Fruit fly (Drosophila melanogaster) whole organism, embryonic: Measurements from ENCODE around the gene Tim9b.

Experiments used
- Abd-B ChIP-seq: fragments of 200-800 bp; sonication (Bioruptor generic); optimal IDR thresholded peaks from 2 replicates; lab custom pipeline; 2018; ENCODE audit warnings: missing biosample characterization, mild to moderate bottlenecking, missing genetic modification characterization, moderate library complexity
- Adf1 ChIP-seq: fragments of 200-800 bp; sonication (Bioruptor generic); IDR thresholded peaks from 2 replicates; pipeline ENCODE4 v1.3.6; 2022; ENCODE audit warnings: missing biosample characterization, missing genetic modification characterization
- Asciz ChIP-seq: fragments of 200-800 bp; sonication (Bioruptor generic); optimal IDR thresholded peaks from 2 replicates; lab custom pipeline; 2017; ENCODE audit warnings: missing biosample characterization, mild to moderate bottlenecking, missing genetic modification characterization, missing genetic modification reagents
- BtbVII ChIP-seq: fragments of 200-800 bp; sonication (Bioruptor generic); optimal IDR thresholded peaks from 3 replicates; lab custom pipeline; 2017; ENCODE audit warnings: missing biosample characterization, mild to moderate bottlenecking, missing genetic modification characterization
- C15 ChIP-seq: fragments of 200-800 bp; sonication (Bioruptor generic); IDR thresholded peaks from 3 replicates; pipeline ENCODE4 v1.3.6; 2022; ENCODE audit warnings: missing biosample characterization, missing genetic modification characterization
- CG10543 ChIP-seq: fragments of 200-800 bp; sonication (Bioruptor generic); optimal IDR thresholded peaks from 3 replicates; lab custom pipeline; 2017; ENCODE audit warnings: missing biosample characterization, mild to moderate bottlenecking, missing genetic modification characterization, moderate library complexity
- CG12769 ChIP-seq: fragments of 200-800 bp; sonication (Bioruptor generic); optimal IDR thresholded peaks from 2 replicates; lab custom pipeline; 2019; ENCODE audit warnings: missing biosample characterization, mild to moderate bottlenecking, missing genetic modification characterization, moderate library complexity
- CG15514 ChIP-seq: fragments of 200-800 bp; sonication (Bioruptor generic); optimal IDR thresholded peaks from 3 replicates; lab custom pipeline; 2017; ENCODE audit warnings: missing biosample characterization, missing genetic modification characterization, mild to moderate bottlenecking, moderate library complexity, missing genetic modification reagents
- CG15601 ChIP-seq: fragments of 200-800 bp; sonication (Bioruptor generic); optimal IDR thresholded peaks from 3 replicates; lab custom pipeline; 2019; ENCODE audit warnings: missing biosample characterization, mild to moderate bottlenecking, missing genetic modification characterization, moderate library complexity
- CG16815 ChIP-seq: fragments of 200-800 bp; sonication (Bioruptor generic); optimal IDR thresholded peaks from 3 replicates; lab custom pipeline; 2017; ENCODE audit warnings: missing biosample characterization, mild to moderate bottlenecking, missing genetic modification characterization
- CG17361 ChIP-seq: fragments of 200-800 bp; sonication (Bioruptor generic); IDR thresholded peaks from 3 replicates; pipeline ENCODE4 v1.3.6; 2022; ENCODE audit warnings: missing biosample characterization, missing genetic modification characterization
- CG18262 ChIP-seq: fragments of 200-800 bp; optimal IDR thresholded peaks from 3 replicates; lab custom pipeline; 2019; ENCODE audit warnings: missing biosample characterization, mild to moderate bottlenecking, missing genetic modification characterization, moderate library complexity
- CG2678 ChIP-seq: fragments of 200-800 bp; sonication (Bioruptor generic); optimal IDR thresholded peaks from 3 replicates; lab custom pipeline; 2019; ENCODE audit warnings: missing biosample characterization, mild to moderate bottlenecking, missing genetic modification characterization, moderate library complexity
- CG3065 ChIP-seq: fragments of 200-800 bp; sonication (Bioruptor generic); optimal IDR thresholded peaks from 2 replicates; lab custom pipeline; 2016; ENCODE audit warnings: missing biosample characterization, missing genetic modification characterization
- CG32532 ChIP-seq: fragments of 200-800 bp; sonication (Bioruptor generic); IDR thresholded peaks from 2 replicates; pipeline ENCODE4 v1.3.6; 2022; ENCODE audit warnings: missing biosample characterization, missing genetic modification characterization
- CG4617 ChIP-seq: fragments of 200-800 bp; sonication (Bioruptor generic); optimal IDR thresholded peaks from 3 replicates; lab custom pipeline; 2016; ENCODE audit warnings: missing biosample characterization, missing genetic modification characterization, borderline replicate concordance
- CG4820 ChIP-seq: fragments of 200-800 bp; sonication (Bioruptor generic); optimal IDR thresholded peaks from 3 replicates; lab custom pipeline; 2016; ENCODE audit warnings: missing biosample characterization, missing genetic modification characterization
- CG5245 ChIP-seq: fragments of 200-800 bp; sonication (Bioruptor generic); optimal IDR thresholded peaks from 3 replicates; lab custom pipeline; 2016; ENCODE audit warnings: missing biosample characterization, missing genetic modification characterization
- CG8359 ChIP-seq: fragments of 200-800 bp; sonication (Bioruptor generic); optimal IDR thresholded peaks from 2 replicates; lab custom pipeline; 2017; ENCODE audit warnings: missing biosample characterization, mild to moderate bottlenecking, missing genetic modification characterization, borderline replicate concordance
- CG9609 ChIP-seq: fragments of 200-800 bp; sonication (Bioruptor generic); optimal IDR thresholded peaks from 3 replicates; lab custom pipeline; 2016; ENCODE audit warnings: missing biosample characterization, missing genetic modification characterization
- CrebB ChIP-seq: fragments of 200-800 bp; sonication (Bioruptor generic); optimal IDR thresholded peaks from 3 replicates; lab custom pipeline; 2018; ENCODE audit warnings: missing biosample characterization, mild to moderate bottlenecking, missing genetic modification characterization
- Dek ChIP-seq: fragments of 200-800 bp; sonication (Bioruptor generic); optimal IDR thresholded peaks from 3 replicates; lab custom pipeline; 2019; ENCODE audit warnings: missing biosample characterization, mild to moderate bottlenecking, missing genetic modification characterization, moderate library complexity
- Doc2 ChIP-seq: fragments of 200-800 bp; sonication (Bioruptor generic); IDR thresholded peaks from 2 replicates; pipeline ENCODE4 v1.3.6; 2022; ENCODE audit warnings: missing biosample characterization, missing genetic modification characterization
- Doc3 ChIP-seq: fragments of 200-800 bp; sonication (Bioruptor generic); IDR thresholded peaks from 3 replicates; pipeline ENCODE4 v1.3.6; 2022; ENCODE audit warnings: missing biosample characterization, missing genetic modification characterization; ENCODE audit not compliant: partially characterized antibody
- Dref ChIP-seq: fragments of 200-800 bp; sonication (Bioruptor generic); IDR thresholded peaks from 2 replicates; pipeline ENCODE4 v1.3.6; 2022; ENCODE audit warnings: missing biosample characterization, missing genetic modification characterization
- E2f2 ChIP-seq: fragments of 200-800 bp; sonication (Bioruptor generic); IDR thresholded peaks from 2 replicates; pipeline ENCODE4 v1.3.6; 2022; ENCODE audit warnings: missing biosample characterization, missing genetic modification characterization
- Fer1 ChIP-seq: fragments of 200-800 bp; sonication (Bioruptor generic); optimal IDR thresholded peaks from 2 replicates; lab custom pipeline; 2017; ENCODE audit warnings: missing biosample characterization, mild to moderate bottlenecking, missing genetic modification characterization
- H15 ChIP-seq: fragments of 200-800 bp; sonication (Bioruptor generic); IDR thresholded peaks from 3 replicates; pipeline ENCODE4 v1.3.6; 2022; ENCODE audit warnings: missing biosample characterization, missing genetic modification characterization
- HLH3B ChIP-seq: fragments of 200-800 bp; sonication (Bioruptor generic); IDR thresholded peaks from 2 replicates; pipeline ENCODE4 v1.3.6; 2022; ENCODE audit warnings: missing biosample characterization, missing genetic modification characterization
- HmgD ChIP-seq: fragments of 200-800 bp; sonication (Bioruptor generic); optimal IDR thresholded peaks from 3 replicates; lab custom pipeline; 2016; ENCODE audit warnings: missing biosample characterization, missing genetic modification characterization
- Hmx ChIP-seq: fragments of 200-800 bp; sonication (Bioruptor generic); optimal IDR thresholded peaks from 2 replicates; lab custom pipeline; 2016; ENCODE audit warnings: missing biosample characterization, missing genetic modification characterization
- Meics ChIP-seq: fragments of 200-800 bp; sonication (Bioruptor generic); optimal IDR thresholded peaks from 2 replicates; lab custom pipeline; 2017; ENCODE audit warnings: missing biosample characterization, mild to moderate bottlenecking, missing genetic modification characterization
- Mrtf ChIP-seq: fragments of 200-800 bp; sonication (Bioruptor generic); IDR thresholded peaks from 3 replicates; pipeline ENCODE4 v1.3.6; 2022; ENCODE audit warnings: missing biosample characterization, missing genetic modification characterization
- Opbp ChIP-seq: fragments of 200-800 bp; sonication (Bioruptor generic); IDR thresholded peaks from 3 replicates; pipeline ENCODE4 v1.3.6; 2022; ENCODE audit warnings: missing biosample characterization, missing genetic modification characterization; ENCODE audit not compliant: partially characterized antibody
- Taf1 ChIP-seq: fragments of 200-800 bp; sonication (Bioruptor generic); IDR thresholded peaks from 2 replicates; pipeline ENCODE4 v1.3.6; 2022; ENCODE audit warnings: missing biosample characterization, missing genetic modification characterization
- ara ChIP-seq: fragments of 200-800 bp; sonication (Bioruptor generic); IDR thresholded peaks from 2 replicates; pipeline ENCODE4 v1.3.6; 2022; ENCODE audit warnings: missing biosample characterization, missing genetic modification characterization
- ash1 ChIP-seq: fragments of 200-800 bp; sonication (Bioruptor generic); optimal IDR thresholded peaks from 2 replicates; lab custom pipeline; 2018; ENCODE audit warnings: missing biosample characterization, mild to moderate bottlenecking, missing genetic modification characterization
- crol ChIP-seq: fragments of 200-800 bp; sonication (Bioruptor generic); IDR thresholded peaks from 2 replicates; pipeline ENCODE4 v1.3.6; 2022; ENCODE audit warnings: missing biosample characterization, missing genetic modification characterization
- dmrt99B ChIP-seq: fragments of 200-800 bp; sonication (Bioruptor generic); optimal IDR thresholded peaks from 2 replicates; lab custom pipeline; 2018; ENCODE audit warnings: missing biosample characterization, mild to moderate bottlenecking, missing genetic modification characterization, moderate library complexity
- fd102C ChIP-seq: fragments of 200-800 bp; sonication (Bioruptor generic); optimal IDR thresholded peaks from 2 replicates; lab custom pipeline; 2018; ENCODE audit warnings: missing biosample characterization, mild to moderate bottlenecking, missing genetic modification characterization, moderate library complexity
- lilli ChIP-seq: fragments of 200-800 bp; sonication (Bioruptor generic); optimal IDR thresholded peaks from 3 replicates; lab custom pipeline; 2016; ENCODE audit warnings: missing biosample characterization, missing genetic modification characterization
- nerfin-1 ChIP-seq: fragments of 200-800 bp; sonication (Bioruptor generic); optimal IDR thresholded peaks from 3 replicates; lab custom pipeline; 2019; ENCODE audit warnings: missing biosample characterization, mild to moderate bottlenecking, missing genetic modification characterization, moderate library complexity
- nerfin-2 ChIP-seq: fragments of 200-800 bp; sonication (Bioruptor generic); IDR thresholded peaks from 2 replicates; pipeline ENCODE4 v1.3.6; 2022; ENCODE audit warnings: missing biosample characterization, missing genetic modification characterization; ENCODE audit not compliant: partially characterized antibody
- nom ChIP-seq: fragments of 200-800 bp; sonication (Bioruptor generic); optimal IDR thresholded peaks from 2 replicates; lab custom pipeline; 2017; ENCODE audit warnings: missing biosample characterization, missing genetic modification characterization, mild to moderate bottlenecking, moderate library complexity, missing genetic modification reagents
- prd ChIP-seq, 3 experiments: fragments of >200 bp in 2 of 3; fragments of 200-800 bp in 1 of 3; sonication (Bioruptor generic) in 1 of 3; optimal IDR thresholded peaks in 2 of 3; IDR thresholded peaks in 1 of 3; 2 replicates in 2 of 3; 3 replicates in 1 of 3; pipeline versions ENCODE4 v1.3.6 to Lab custom; 2017 to 2022; ENCODE audit warnings: missing biosample characterization in 1 of 3, missing genetic modification characterization in 1 of 3
- psq ChIP-seq: fragments of 200-800 bp; sonication (Bioruptor generic); optimal IDR thresholded peaks from 2 replicates; lab custom pipeline; 2017; ENCODE audit warnings: missing biosample characterization, missing genetic modification characterization
- shn ChIP-seq: fragments of 200-800 bp; sonication (Bioruptor generic); optimal IDR thresholded peaks from 3 replicates; lab custom pipeline; 2016; ENCODE audit warnings: missing biosample characterization, missing genetic modification characterization
- tll ChIP-seq, 2 experiments: fragments of 200-800 bp in 1 of 2; fragments of >200 bp in 1 of 2; sonication (Bioruptor generic) in 1 of 2; optimal IDR thresholded peaks; 2 replicates each; lab custom pipeline; 2017 to 2019; ENCODE audit warnings: missing biosample characterization in 2 of 2, missing genetic modification characterization in 2 of 2, mild to moderate bottlenecking in 1 of 2, moderate library complexity in 1 of 2
- zen ChIP-seq: fragments of 200-800 bp; sonication (Bioruptor generic); optimal IDR thresholded peaks from 3 replicates; lab custom pipeline; 2018; ENCODE audit warnings: missing biosample characterization, mild to moderate bottlenecking, missing genetic modification characterization, moderate library complexity

Tim9b gene

dm6 chrX:19637002-19637420 lies 18.7 kb upstream of the Tim9b start (continued):
- TF ChIP-seq CG9609 (GFP tag; lab: Kevin White, UChicago), result no peak
- TF ChIP-seq Meics (GFP tag; lab: Kevin White, UChicago), result peak; percentile 11
- no peak for TF ChIP-seq Mrtf (GFP tag; lab: Robert Waterston, UW)
- TF ChIP-seq nom (GFP tag; lab: Kevin White, UChicago), result peak; percentile 65
- TF ChIP-seq Adf1 (GFP tag; lab: Robert Waterston, UW), result peak; percentile 54; the same call in 1 of the 2 replicates
- no peak for TF ChIP-seq C15 (GFP tag; lab: Robert Waterston, UW)
- no peak for TF ChIP-seq CG5245 (GFP tag; lab: Kevin White, UChicago)
- no peak for TF ChIP-seq Abd-B (GFP tag; lab: Kevin White, UChicago)
- TF ChIP-seq BtbVII (GFP tag; lab: Kevin White, UChicago), result no peak
- no peak for TF ChIP-seq Opbp
- no peak for TF ChIP-seq E2f2 (GFP tag; lab: Robert Waterston, UW)
- TF ChIP-seq nerfin-1, result peak; percentile 73
- TF ChIP-seq Taf1 (GFP tag; lab: Robert Waterston, UW), result no peak
- TF ChIP-seq Asciz (GFP tag; lab: Kevin White, UChicago), result no peak
- no peak for TF ChIP-seq lilli (GFP tag; lab: Kevin White, UChicago)
- TF ChIP-seq CG16815 (GFP tag; lab: Kevin White, UChicago), result no peak
- TF ChIP-seq CG15514 (GFP tag; lab: Kevin White, UChicago), result no peak
- TF ChIP-seq crol (GFP tag; lab: Robert Waterston, UW), result peak; percentile 80
- no peak for TF ChIP-seq Dek (tag; lab: Kevin White, UChicago)
- no peak for TF ChIP-seq HLH3B (GFP tag; lab: Robert Waterston, UW)
- TF ChIP-seq CG12769 (tag; lab: Kevin White, UChicago), result no peak
- TF ChIP-seq Hmx (GFP tag; lab: Kevin White, UChicago), result no peak
- TF ChIP-seq CG32532 (GFP tag; lab: Robert Waterston, UW), result peak; percentile 27; the same call in 1 of the 2 replicates

dm6 chrX:19631365-19631832 lies 13.1 kb upstream of the Tim9b start:
- TF ChIP-seq CG8359 (GFP tag; lab: Kevin White, UChicago), result no peak
- TF ChIP-seq shn, result no peak
- TF ChIP-seq Doc2, result no peak
- TF ChIP-seq CG3065 (GFP tag; lab: Kevin White, UChicago), result no peak
- TF ChIP-seq Dref (GFP tag; lab: Robert Waterston, UW), result no peak
- no peak for TF ChIP-seq CrebB (tag; lab: Kevin White, UChicago)
- TF ChIP-seq psq, result no peak
- TF ChIP-seq tll (GFP tag; optimal IDR thresholded peaks at IDR 0.05; lab: Kevin White, UChicago), result no peak
- no peak for TF ChIP-seq nerfin-2
- peak; percentile 12 for TF ChIP-seq Fer1 (GFP tag; lab: Kevin White, UChicago)
- TF ChIP-seq dmrt99B (tag; lab: Kevin White, UChicago), result no peak
- no peak for TF ChIP-seq Doc3 (GFP tag; lab: Robert Waterston, UW)
- no peak for TF ChIP-seq CG15601 (tag; lab: Kevin White, UChicago)
- TF ChIP-seq fd102C (GFP tag; lab: Kevin White, UChicago), result no peak
- TF ChIP-seq CG2678 (tag; lab: Kevin White, UChicago), result no peak
- no peak for TF ChIP-seq CG17361
- no peak for TF ChIP-seq zen
- TF ChIP-seq H15 (GFP tag; lab: Robert Waterston, UW), result no peak
- TF ChIP-seq ash1 (GFP tag; lab: Kevin White, UChicago), result no peak
- no peak for TF ChIP-seq CG10543 (GFP tag; lab: Kevin White, UChicago)
- TF ChIP-seq prd (optimal IDR thresholded peaks at IDR 0.05; lab: Kevin White, UChicago), result no peak
- no peak for TF ChIP-seq prd (GFP tag; IDR thresholded peaks at IDR 0.05; lab: Robert Waterston, UW)
- TF ChIP-seq CG4820, result no peak
- TF ChIP-seq CG18262 (tag; lab: Kevin White, UChicago), result no peak
- no peak for TF ChIP-seq CG4617 (GFP tag; lab: Kevin White, UChicago)
- TF ChIP-seq HmgD (GFP tag; lab: Kevin White, UChicago), result no peak
- no peak for TF ChIP-seq ara (GFP tag; lab: Robert Waterston, UW)
